Fruit fly (Drosophila melanogaster) whole organism, embryonic: Measurements from ENCODE around the gene CG5003.
A peak's percentile ranks its signal among the peaks of the same experiment; 100 is the strongest.

Experiments
- Ada2b ChIP-seq: fragments of 200-800 bp; sonication (Bioruptor generic); IDR thresholded peaks from 2 replicates; pipeline ENCODE4 v1.3.6; 2022; ENCODE audit warnings: missing biosample characterization, missing genetic modification characterization
- Adf1 ChIP-seq: fragments of 200-800 bp; sonication (Bioruptor generic); IDR thresholded peaks from 2 replicates; pipeline ENCODE4 v1.3.6; 2022; ENCODE audit warnings: missing biosample characterization, missing genetic modification characterization
- C15 ChIP-seq: fragments of 200-800 bp; sonication (Bioruptor generic); IDR thresholded peaks from 3 replicates; pipeline ENCODE4 v1.3.6; 2022; ENCODE audit warnings: missing biosample characterization, missing genetic modification characterization
- CG10979 ChIP-seq: fragments of 200-800 bp; sonication (Bioruptor generic); optimal IDR thresholded peaks from 2 replicates; lab custom pipeline; 2018; ENCODE audit warnings: missing biosample characterization, mild to moderate bottlenecking, missing genetic modification characterization, moderate library complexity
- CG11560 ChIP-seq: fragments of 200-800 bp; sonication (Bioruptor generic); IDR thresholded peaks from 3 replicates; pipeline ENCODE4 v1.3.6; 2022; ENCODE audit warnings: missing biosample characterization, missing genetic modification characterization
- CG13287 ChIP-seq: fragments of 200-800 bp; sonication (Bioruptor generic); IDR thresholded peaks from 2 replicates; pipeline ENCODE4 v1.3.6; 2022; ENCODE audit warnings: missing biosample characterization, missing genetic modification characterization; ENCODE audit not compliant: partially characterized antibody
- CG17568 ChIP-seq: fragments of 200-800 bp; sonication (Bioruptor generic); optimal IDR thresholded peaks from 2 replicates; lab custom pipeline; 2018; ENCODE audit warnings: missing biosample characterization, mild to moderate bottlenecking, missing genetic modification characterization, moderate library complexity
- CG17912 ChIP-seq: fragments of 200-800 bp; sonication (Bioruptor generic); optimal IDR thresholded peaks from 2 replicates; lab custom pipeline; 2018; ENCODE audit warnings: missing biosample characterization, mild to moderate bottlenecking, missing genetic modification characterization
- CG18599 ChIP-seq: fragments of 200-800 bp; sonication (Bioruptor generic); optimal IDR thresholded peaks from 3 replicates; lab custom pipeline; 2017; ENCODE audit warnings: missing biosample characterization, missing genetic modification characterization, mild to moderate bottlenecking, moderate library complexity, missing genetic modification reagents
- CG2199 ChIP-seq: fragments of 200-800 bp; sonication (Bioruptor generic); IDR thresholded peaks from 3 replicates; pipeline ENCODE4 v1.3.6; 2022; ENCODE audit warnings: missing biosample characterization, missing genetic modification characterization
- CG3281 ChIP-seq: fragments of 200-800 bp; sonication (Bioruptor generic); optimal IDR thresholded peaks from 3 replicates; lab custom pipeline; 2017; ENCODE audit warnings: missing biosample characterization, mild to moderate bottlenecking, missing genetic modification characterization
- CG43689 ChIP-seq: fragments of 200-800 bp; sonication (Bioruptor generic); IDR thresholded peaks from 2 replicates; pipeline ENCODE4 v1.3.6; 2022; ENCODE audit warnings: missing biosample characterization, missing genetic modification characterization
- CG6654 ChIP-seq: fragments of 200-800 bp; sonication (Bioruptor generic); optimal IDR thresholded peaks from 2 replicates; lab custom pipeline; 2017; ENCODE audit warnings: missing biosample characterization, mild to moderate bottlenecking, missing genetic modification characterization
- CG6765 ChIP-seq: fragments of 200-800 bp; sonication (Bioruptor generic); optimal IDR thresholded peaks from 3 replicates; lab custom pipeline; 2017; ENCODE audit warnings: missing biosample characterization, mild to moderate bottlenecking, missing genetic modification characterization
- CG6813 ChIP-seq: fragments of 200-800 bp; sonication (Bioruptor generic); optimal IDR thresholded peaks from 2 replicates; lab custom pipeline; 2017; ENCODE audit warnings: missing biosample characterization, missing genetic modification characterization, mild to moderate bottlenecking, moderate library complexity, missing genetic modification reagents
- CG7745 ChIP-seq: fragments of 200-800 bp; sonication (Bioruptor generic); optimal IDR thresholded peaks from 2 replicates; lab custom pipeline; 2018; ENCODE audit warnings: missing biosample characterization, mild to moderate bottlenecking, missing genetic modification characterization, moderate library complexity
- CG8478 ChIP-seq: fragments of >200 bp; optimal IDR thresholded peaks from 2 replicates; lab custom pipeline; 2018
- CG8944 ChIP-seq: fragments of 200-800 bp; sonication (Bioruptor generic); optimal IDR thresholded peaks from 3 replicates; lab custom pipeline; 2016; ENCODE audit warnings: missing biosample characterization, missing genetic modification characterization
- CG9609 ChIP-seq: fragments of 200-800 bp; sonication (Bioruptor generic); optimal IDR thresholded peaks from 3 replicates; lab custom pipeline; 2016; ENCODE audit warnings: missing biosample characterization, missing genetic modification characterization
- CG9797 ChIP-seq: fragments of 200-800 bp; sonication (Bioruptor generic); optimal IDR thresholded peaks from 3 replicates; lab custom pipeline; 2018; ENCODE audit warnings: missing biosample characterization, mild to moderate bottlenecking, missing genetic modification characterization
- CTCF ChIP-seq: fragments of 200-800 bp; sonication (Bioruptor generic); optimal IDR thresholded peaks from 2 replicates; lab custom pipeline; 2017; ENCODE audit warnings: missing biosample characterization, mild to moderate bottlenecking, missing genetic modification characterization, moderate library complexity
- Dbx ChIP-seq: fragments of 200-800 bp; sonication (Bioruptor generic); IDR thresholded peaks from 3 replicates; pipeline ENCODE4 v1.3.6; 2022; ENCODE audit warnings: missing biosample characterization, missing genetic modification characterization
- HHEX ChIP-seq: fragments of 200-800 bp; sonication (Bioruptor generic); optimal IDR thresholded peaks from 3 replicates; lab custom pipeline; 2017; ENCODE audit warnings: missing biosample characterization, mild to moderate bottlenecking, missing genetic modification characterization, missing genetic modification reagents
- Hmx ChIP-seq: fragments of 200-800 bp; sonication (Bioruptor generic); optimal IDR thresholded peaks from 2 replicates; lab custom pipeline; 2016; ENCODE audit warnings: missing biosample characterization, missing genetic modification characterization
- Max ChIP-seq: fragments of 200-800 bp; sonication (Bioruptor generic); optimal IDR thresholded peaks from 2 replicates; lab custom pipeline; 2016; ENCODE audit warnings: missing biosample characterization, mild to moderate bottlenecking, missing genetic modification characterization
- Meics ChIP-seq: fragments of 200-800 bp; sonication (Bioruptor generic); optimal IDR thresholded peaks from 2 replicates; lab custom pipeline; 2017; ENCODE audit warnings: missing biosample characterization, mild to moderate bottlenecking, missing genetic modification characterization
- Ptx1 ChIP-seq: fragments of 200-800 bp; sonication (Bioruptor generic); IDR thresholded peaks from 2 replicates; pipeline ENCODE4 v1.3.6; 2022; ENCODE audit warnings: missing biosample characterization, missing genetic modification characterization
- Sox102F ChIP-seq: fragments of 200-800 bp; sonication (Bioruptor generic); optimal IDR thresholded peaks from 2 replicates; lab custom pipeline; 2018; ENCODE audit warnings: missing biosample characterization, mild to moderate bottlenecking, missing genetic modification characterization, moderate library complexity
- ato ChIP-seq: fragments of 200-800 bp; sonication (Bioruptor generic); IDR thresholded peaks from 2 replicates; pipeline ENCODE4 v1.3.6; 2022; ENCODE audit warnings: missing biosample characterization, missing genetic modification characterization; ENCODE audit not compliant: partially characterized antibody
- az2 ChIP-seq: fragments of 200-800 bp; sonication (Bioruptor generic); optimal IDR thresholded peaks from 3 replicates; lab custom pipeline; 2016; ENCODE audit warnings: missing biosample characterization, missing genetic modification characterization
- chinmo ChIP-seq: fragments of 200-800 bp; sonication (Bioruptor generic); IDR thresholded peaks from 4 replicates; pipeline ENCODE4 v1.3.6; 2022; ENCODE audit warnings: missing biosample characterization, missing genetic modification characterization; ENCODE audit not compliant: partially characterized antibody
- cwo ChIP-seq: fragments of 200-800 bp; sonication (Bioruptor generic); optimal IDR thresholded peaks from 3 replicates; lab custom pipeline; 2017; ENCODE audit warnings: missing biosample characterization, missing genetic modification characterization, mild to moderate bottlenecking, moderate library complexity, missing genetic modification reagents
- dati ChIP-seq: fragments of 200-800 bp; sonication (Bioruptor generic); IDR thresholded peaks from 2 replicates; pipeline ENCODE4 v1.3.6; 2022; ENCODE audit warnings: missing biosample characterization, missing genetic modification characterization
- exex ChIP-seq: fragments of 200-800 bp; sonication (Bioruptor generic); optimal IDR thresholded peaks from 4 replicates; lab custom pipeline; 2018; ENCODE audit warnings: missing biosample characterization, mild to moderate bottlenecking, missing genetic modification characterization, moderate library complexity
- ftz-f1 ChIP-seq: fragments of 200-800 bp; sonication (Bioruptor generic); optimal IDR thresholded peaks from 2 replicates; lab custom pipeline; 2016; ENCODE audit warnings: missing biosample characterization, missing genetic modification characterization
- gro ChIP-seq: fragments of 200-800 bp; sonication (Bioruptor generic); optimal IDR thresholded peaks from 2 replicates; lab custom pipeline; 2016; ENCODE audit warnings: missing biosample characterization, missing genetic modification characterization
- her ChIP-seq: fragments of 200-800 bp; sonication (Bioruptor generic); optimal IDR thresholded peaks from 2 replicates; lab custom pipeline; 2016; ENCODE audit warnings: missing biosample characterization, missing genetic modification characterization
- mirr ChIP-seq: fragments of 200-800 bp; sonication (Bioruptor generic); optimal IDR thresholded peaks from 3 replicates; lab custom pipeline; 2018; ENCODE audit warnings: missing biosample characterization, mild to moderate bottlenecking, missing genetic modification characterization
- nau ChIP-seq: fragments of 200-800 bp; sonication (Bioruptor generic); optimal IDR thresholded peaks from 3 replicates; lab custom pipeline; 2017; ENCODE audit warnings: missing biosample characterization, mild to moderate bottlenecking, missing genetic modification characterization, missing genetic modification reagents
- nom ChIP-seq: fragments of 200-800 bp; sonication (Bioruptor generic); optimal IDR thresholded peaks from 2 replicates; lab custom pipeline; 2017; ENCODE audit warnings: missing biosample characterization, missing genetic modification characterization, mild to moderate bottlenecking, moderate library complexity, missing genetic modification reagents
- pan ChIP-seq, 4 experiments: fragments of >200 bp in 3 of 4; fragments of 200-800 bp in 1 of 4; sonication (Bioruptor generic) in 1 of 4; optimal IDR thresholded peaks in 3 of 4; IDR thresholded peaks in 1 of 4; 2 replicates each; pipeline versions ENCODE4 v1.3.6 to Lab custom; 2017 to 2022; ENCODE audit warnings: missing biosample characterization in 2 of 4, missing genetic modification characterization in 2 of 4, mixed read lengths in 1 of 4
- salm ChIP-seq: fragments of 200-800 bp; sonication (Bioruptor generic); optimal IDR thresholded peaks from 2 replicates; lab custom pipeline; 2018; ENCODE audit warnings: missing biosample characterization, mild to moderate bottlenecking, missing genetic modification characterization
- shn ChIP-seq: fragments of 200-800 bp; sonication (Bioruptor generic); optimal IDR thresholded peaks from 3 replicates; lab custom pipeline; 2016; ENCODE audit warnings: missing biosample characterization, missing genetic modification characterization
- sna ChIP-seq: fragments of 200-800 bp; sonication (Bioruptor generic); IDR thresholded peaks from 2 replicates; pipeline ENCODE4 v1.3.6; 2022; ENCODE audit warnings: missing biosample characterization, missing genetic modification characterization; ENCODE audit not compliant: partially characterized antibody
- sqz ChIP-seq: fragments of 200-800 bp; sonication (Bioruptor generic); optimal IDR thresholded peaks from 3 replicates; lab custom pipeline; 2018; ENCODE audit warnings: missing biosample characterization, mild to moderate bottlenecking, missing genetic modification characterization
- tgo ChIP-seq: fragments of 200-800 bp; sonication (Bioruptor generic); IDR thresholded peaks from 3 replicates; pipeline ENCODE4 v1.3.6; 2022; ENCODE audit warnings: missing biosample characterization, missing genetic modification characterization
- trh ChIP-seq: fragments of 200-800 bp; sonication (Bioruptor generic); optimal IDR thresholded peaks from 2 replicates; lab custom pipeline; 2016; ENCODE audit warnings: missing biosample characterization, missing genetic modification characterization
- tx ChIP-seq: fragments of 200-800 bp; sonication (Bioruptor generic); optimal IDR thresholded peaks from 2 replicates; lab custom pipeline; 2016; ENCODE audit warnings: missing biosample characterization, missing genetic modification characterization

CG5003 gene

dm6 chr3R:27925000-27925970 is 9.0 kb upstream of the CG5003 start, which contains the start of gene mino (continued):
- no peak for TF ChIP-seq trh (GFP tag; lab: Kevin White, UChicago)
- TF ChIP-seq Dbx = no peak
- TF ChIP-seq CG43689 (GFP tag; lab: Robert Waterston, UW) = 0 out of 2 replicates have a peak, but pooled peaks have one; percentile 6
- TF ChIP-seq C15 = no peak
- TF ChIP-seq CG13287 (GFP tag; lab: Robert Waterston, UW) = 0 out of 2 replicates have a peak, but pooled peaks have one; percentile 19
- TF ChIP-seq sna = no peak
- TF ChIP-seq CG9797 (GFP tag; lab: Kevin White, UChicago) = no peak
- TF ChIP-seq ato = no peak
- TF ChIP-seq Adf1 (GFP tag; lab: Robert Waterston, UW) = peak; percentile 40; the same call in 1 of the 2 replicates
- no peak for TF ChIP-seq nau (GFP tag; lab: Kevin White, UChicago)
- no peak for TF ChIP-seq tx (GFP tag; lab: Kevin White, UChicago)
- TF ChIP-seq HHEX (GFP tag; lab: Kevin White, UChicago) = peak; percentile 16
- TF ChIP-seq CG10979 (tag; lab: Kevin White, UChicago) = no peak
- no peak for TF ChIP-seq Hmx
- no peak for TF ChIP-seq CG9609 (GFP tag; lab: Kevin White, UChicago)
- TF ChIP-seq CG7745 (tag; lab: Kevin White, UChicago) = no peak
- TF ChIP-seq CG6813 = no peak
- TF ChIP-seq salm (tag; lab: Kevin White, UChicago) = no peak
- TF ChIP-seq CTCF (GFP tag; lab: Kevin White, UChicago) = no peak
- TF ChIP-seq Ptx1 = no peak
- TF ChIP-seq CG8478 (lab: Kevin White, UChicago) = no peak
- no peak for TF ChIP-seq Max
- peak; percentile 7 for TF ChIP-seq CG18599 (GFP tag; lab: Kevin White, UChicago)
- TF ChIP-seq Meics (GFP tag; lab: Kevin White, UChicago) = peak; percentile 24
- TF ChIP-seq shn (GFP tag; lab: Kevin White, UChicago) = no peak
- TF ChIP-seq pan (optimal IDR thresholded peaks at IDR 0.05; lab: Kevin White, UChicago) = no peak
- no peak for TF ChIP-seq pan (GFP tag; optimal IDR thresholded peaks at IDR 0.05 in 1 of 2, IDR thresholded peaks at IDR 0.05 in 1 of 2)
- peak; percentile 15 for TF ChIP-seq mirr
- TF ChIP-seq CG17568 (GFP tag; lab: Kevin White, UChicago) = no peak
- peak; percentile 22 for TF ChIP-seq sqz (GFP tag; lab: Kevin White, UChicago)
- TF ChIP-seq CG17912 = no peak
- no peak for TF ChIP-seq Ada2b (GFP tag; lab: Robert Waterston, UW)
- TF ChIP-seq gro (GFP tag; lab: Kevin White, UChicago) = peak; percentile 11
- TF ChIP-seq CG6654 (GFP tag; lab: Kevin White, UChicago) = no peak
- peak; percentile 73; the same call in 3 of the 4 replicates for TF ChIP-seq chinmo (GFP tag; lab: Robert Waterston, UW)
- peak; percentile 38 for TF ChIP-seq CG6765 (GFP tag; lab: Kevin White, UChicago)
- no peak for TF ChIP-seq CG11560 (tag; lab: Robert Waterston, UW)
- no peak for TF ChIP-seq az2 (GFP tag; lab: Kevin White, UChicago)
- TF ChIP-seq tgo (GFP tag; lab: Robert Waterston, UW) = no peak
- peak; percentile 94 for TF ChIP-seq nom (GFP tag; lab: Kevin White, UChicago)
- peak; percentile 34 for TF ChIP-seq CG3281 (GFP tag; lab: Kevin White, UChicago)
- TF ChIP-seq dati (GFP tag; lab: Robert Waterston, UW) = 0 out of 2 replicates have a peak, but pooled peaks have one; percentile 26
- TF ChIP-seq her = no peak
- peak; percentile 20 for TF ChIP-seq cwo (GFP tag; lab: Kevin White, UChicago)
- no peak for TF ChIP-seq Sox102F
- TF ChIP-seq exex = peak; percentile 92
- 0 out of 3 replicates have a peak, but pooled peaks have one; percentile 40 for TF ChIP-seq CG2199 (GFP tag; lab: Robert Waterston, UW)
- no peak for TF ChIP-seq ftz-f1
- TF ChIP-seq CG8944 = no peak
